Fruit fly (Drosophila melanogaster): Measurements from ENCODE around the gene Edc3.

Gene Edc3

dm6 chr3L:17475979-17476393 lies 53.7 kb downstream of the Edc3 start, which contains the start of gene CG34250 (continued):
- TF ChIP-seq Oaz (GFP tag; IDR thresholded peaks at IDR 0.05) (no peak), CG14050 (GFP tag; IDR thresholded peaks at IDR 0.05) (no peak), slou (GFP tag; optimal IDR thresholded peaks at IDR 0.05) (peak; percentile 10), Bgb (GFP tag; IDR thresholded peaks at IDR 0.05; ENCODE audit: partially characterized antibody) (peak; percentile 72), CG7271 (tag; optimal IDR thresholded peaks at IDR 0.05) (no peak), usp (GFP tag; optimal IDR thresholded peaks at IDR 0.05) (no peak), Hr39 (optimal IDR thresholded peaks at IDR 0.05) (no peak), onecut (GFP tag; IDR thresholded peaks at IDR 0.05) (peak; percentile 74), chif (GFP tag; optimal IDR thresholded peaks at IDR 0.05) (no peak), Oli (tag; optimal IDR thresholded peaks at IDR 0.05) (no peak), CG4282 (GFP tag; optimal IDR thresholded peaks at IDR 0.05) (no peak), Ets65A (GFP tag) (no peak), tna (GFP tag; IDR thresholded peaks at IDR 0.05; ENCODE audit: partially characterized antibody) (peak; percentile 43; the same call in 1 of the 2 replicates), CG12659 (GFP tag; optimal IDR thresholded peaks at IDR 0.05) (peak; percentile 79), ttk (GFP tag; IDR thresholded peaks at IDR 0.05) (no peak), CG6854 (GFP tag; optimal IDR thresholded peaks at IDR 0.05) (no peak), CG12071 (GFP tag; optimal IDR thresholded peaks at IDR 0.05) (no peak), HLH54F (GFP tag; optimal IDR thresholded peaks at IDR 0.05) (peak; percentile 31), dysf (GFP tag; IDR thresholded peaks at IDR 0.05) (no peak), rib (GFP tag; IDR thresholded peaks at IDR 0.05) (peak; percentile 45; the same call in 1 of the 2 replicates), emc (GFP tag; optimal IDR thresholded peaks at IDR 0.05) (no peak), inv (GFP tag; IDR thresholded peaks at IDR 0.05; ENCODE audit: partially characterized antibody) (peak; percentile 72; the same call in 1 of the 2 replicates), gro (GFP tag; optimal IDR thresholded peaks at IDR 0.05) (no peak), ind (GFP tag; optimal IDR thresholded peaks at IDR 0.05) (peak; percentile 44), CG14667 (GFP tag; IDR thresholded peaks at IDR 0.05) (no peak), Chrac-16 (GFP tag; optimal IDR thresholded peaks at IDR 0.05) (peak; percentile 37), CG43689 (GFP tag; IDR thresholded peaks at IDR 0.05) (no peak), zf30C (GFP tag; optimal IDR thresholded peaks at IDR 0.05) (no peak), pb (GFP tag; optimal IDR thresholded peaks at IDR 0.05) (no peak), unpg (GFP tag; optimal IDR thresholded peaks at IDR 0.05) (no peak), CG10654 (GFP tag; optimal IDR thresholded peaks at IDR 0.05) (peak; percentile 11), Ptx1 (GFP tag; IDR thresholded peaks at IDR 0.05) (no peak), E2f2 (GFP tag; IDR thresholded peaks at IDR 0.05) (no peak), maf-S (GFP tag; optimal IDR thresholded peaks at IDR 0.05) (peak; percentile 5), Meics (GFP tag; optimal IDR thresholded peaks at IDR 0.05) (peak; percentile 35), Sox102F (GFP tag; optimal IDR thresholded peaks at IDR 0.05) (peak; percentile 7), Hr78 (GFP tag; optimal IDR thresholded peaks at IDR 0.05) (no peak), CG6813 (GFP tag; optimal IDR thresholded peaks at IDR 0.05) (no peak), Fer1 (GFP tag; optimal IDR thresholded peaks at IDR 0.05) (peak; percentile 30)
